Fruit fly (Drosophila melanogaster) whole organism, embryonic: ENCODE results near the gene CG9483.
A peak's percentile ranks its signal among the peaks of the same experiment; 100 is the strongest.

Source experiments
- Blimp-1 ChIP-seq: fragments of 200-800 bp; sonication (Bioruptor generic); optimal IDR thresholded peaks from 3 replicates; lab custom pipeline; 2018; ENCODE audit warnings: missing biosample characterization, missing genetic modification characterization, mild to moderate bottlenecking, moderate library complexity, missing genetic modification reagents
- CG10431 ChIP-seq: fragments of 200-800 bp; sonication (Bioruptor generic); optimal IDR thresholded peaks from 3 replicates; lab custom pipeline; 2018; ENCODE audit warnings: missing biosample characterization, mild to moderate bottlenecking, missing genetic modification characterization
- CG11085 ChIP-seq: fragments of 200-800 bp; sonication (Bioruptor generic); IDR thresholded peaks from 2 replicates; pipeline ENCODE4 v1.3.6; 2022; ENCODE audit warnings: missing biosample characterization, missing genetic modification characterization
- CG1647 ChIP-seq: fragments of 200-800 bp; sonication (Bioruptor generic); optimal IDR thresholded peaks from 3 replicates; lab custom pipeline; 2016; ENCODE audit warnings: missing biosample characterization, missing genetic modification characterization
- CG17359 ChIP-seq: fragments of 200-800 bp; sonication (Bioruptor generic); optimal IDR thresholded peaks from 3 replicates; lab custom pipeline; 2018; ENCODE audit warnings: missing biosample characterization, mild to moderate bottlenecking, missing genetic modification characterization, moderate library complexity
- CG18599 ChIP-seq: fragments of 200-800 bp; sonication (Bioruptor generic); optimal IDR thresholded peaks from 3 replicates; lab custom pipeline; 2017; ENCODE audit warnings: missing biosample characterization, missing genetic modification characterization, mild to moderate bottlenecking, moderate library complexity, missing genetic modification reagents
- CG30403 ChIP-seq: fragments of 200-800 bp; sonication (Bioruptor generic); optimal IDR thresholded peaks from 3 replicates; lab custom pipeline; 2016; ENCODE audit warnings: missing biosample characterization, missing genetic modification characterization
- CG31365 ChIP-seq: fragments of 200-800 bp; sonication (Bioruptor generic); optimal IDR thresholded peaks from 2 replicates; lab custom pipeline; 2018; ENCODE audit warnings: missing biosample characterization, mild to moderate bottlenecking, missing genetic modification characterization
- CG33557 ChIP-seq: fragments of 200-800 bp; sonication (Bioruptor generic); optimal IDR thresholded peaks from 2 replicates; lab custom pipeline; 2019; ENCODE audit warnings: missing biosample characterization, mild to moderate bottlenecking, missing genetic modification characterization, moderate library complexity
- CG3847 ChIP-seq: fragments of 200-800 bp; sonication (Bioruptor generic); IDR thresholded peaks from 2 replicates; pipeline ENCODE4 v1.3.6; 2022; ENCODE audit warnings: missing biosample characterization, missing genetic modification characterization
- CG3995 ChIP-seq: fragments of 200-800 bp; sonication (Bioruptor generic); optimal IDR thresholded peaks from 3 replicates; lab custom pipeline; 2016; ENCODE audit warnings: missing biosample characterization, missing genetic modification characterization
- CG42726 ChIP-seq: fragments of 200-800 bp; sonication (Bioruptor generic); IDR thresholded peaks from 2 replicates; pipeline ENCODE4 v1.3.6; 2022; ENCODE audit warnings: missing biosample characterization, missing genetic modification characterization; ENCODE audit not compliant: partially characterized antibody
- CG4424 ChIP-seq: fragments of 200-800 bp; sonication (Bioruptor generic); optimal IDR thresholded peaks from 3 replicates; lab custom pipeline; 2016; ENCODE audit warnings: missing biosample characterization, missing genetic modification characterization
- CG4617 ChIP-seq: fragments of 200-800 bp; sonication (Bioruptor generic); optimal IDR thresholded peaks from 3 replicates; lab custom pipeline; 2016; ENCODE audit warnings: missing biosample characterization, missing genetic modification characterization, borderline replicate concordance
- CG5245 ChIP-seq: fragments of 200-800 bp; sonication (Bioruptor generic); optimal IDR thresholded peaks from 3 replicates; lab custom pipeline; 2016; ENCODE audit warnings: missing biosample characterization, missing genetic modification characterization
- CG7372 ChIP-seq: fragments of 200-800 bp; sonication (Bioruptor generic); IDR thresholded peaks from 2 replicates; pipeline ENCODE4 v1.3.6; 2022; ENCODE audit warnings: missing biosample characterization, missing genetic modification characterization
- CG7786 ChIP-seq: fragments of 200-800 bp; sonication (Bioruptor generic); optimal IDR thresholded peaks from 2 replicates; lab custom pipeline; 2016; ENCODE audit warnings: missing biosample characterization, missing genetic modification characterization
- D ChIP-seq, 2 experiments: fragments of 200-800 bp in 1 of 2; fragments of >200 bp in 1 of 2; sonication (Bioruptor generic) in 1 of 2; optimal IDR thresholded peaks; 2 replicates in 1 of 2; 3 replicates in 1 of 2; lab custom pipeline; 2017; ENCODE audit warnings: mild to moderate bottlenecking in 1 of 2, missing biosample characterization in 1 of 2, missing genetic modification characterization in 1 of 2, missing genetic modification reagents in 1 of 2
- D19B ChIP-seq: fragments of 200-800 bp; sonication (Bioruptor generic); optimal IDR thresholded peaks from 2 replicates; lab custom pipeline; 2017; ENCODE audit warnings: missing biosample characterization, mild to moderate bottlenecking, missing genetic modification characterization
- Doc3 ChIP-seq: fragments of 200-800 bp; sonication (Bioruptor generic); IDR thresholded peaks from 3 replicates; pipeline ENCODE4 v1.3.6; 2022; ENCODE audit warnings: missing biosample characterization, missing genetic modification characterization; ENCODE audit not compliant: partially characterized antibody
- Fer1 ChIP-seq: fragments of 200-800 bp; sonication (Bioruptor generic); optimal IDR thresholded peaks from 2 replicates; lab custom pipeline; 2017; ENCODE audit warnings: missing biosample characterization, mild to moderate bottlenecking, missing genetic modification characterization
- Hr51 ChIP-seq, 2 experiments: fragments of 200-800 bp; sonication (Bioruptor generic); optimal IDR thresholded peaks; 2 replicates in 1 of 2; 3 replicates in 1 of 2; lab custom pipeline; 2016 to 2018; ENCODE audit warnings: missing biosample characterization in 2 of 2, missing genetic modification characterization in 2 of 2, mild to moderate bottlenecking in 1 of 2, moderate library complexity in 1 of 2
- Lhr ChIP-seq: fragments of 200-800 bp; sonication (Bioruptor generic); optimal IDR thresholded peaks from 3 replicates; lab custom pipeline; 2017; ENCODE audit warnings: mild to moderate bottlenecking, missing biosample characterization, missing genetic modification reagents, missing genetic modification characterization
- MESR4 ChIP-seq: fragments of 200-800 bp; sonication (Bioruptor generic); optimal IDR thresholded peaks from 2 replicates; lab custom pipeline; 2018; ENCODE audit warnings: missing biosample characterization, mild to moderate bottlenecking, missing genetic modification characterization, moderate library complexity
- Oaz ChIP-seq: fragments of 200-800 bp; sonication (Bioruptor generic); IDR thresholded peaks from 2 replicates; pipeline ENCODE4 v1.3.6; 2022; ENCODE audit warnings: missing biosample characterization, missing genetic modification characterization
- Optix ChIP-seq: fragments of 200-800 bp; sonication (Bioruptor generic); IDR thresholded peaks from 3 replicates; pipeline ENCODE4 v1.3.6; 2022; ENCODE audit warnings: missing biosample characterization, missing genetic modification characterization
- Poxn ChIP-seq: fragments of 200-800 bp; sonication (Bioruptor generic); IDR thresholded peaks from 2 replicates; pipeline ENCODE4 v1.3.6; 2022; ENCODE audit warnings: missing biosample characterization, missing genetic modification characterization
- Sox100B ChIP-seq: fragments of 200-800 bp; sonication (Bioruptor generic); optimal IDR thresholded peaks from 3 replicates; lab custom pipeline; 2018; ENCODE audit warnings: missing biosample characterization, mild to moderate bottlenecking, missing genetic modification characterization
- Trl ChIP-seq, 3 experiments: fragments of >200 bp in 2 of 3; fragments of 200-800 bp in 1 of 3; sonication (Bioruptor generic) in 1 of 3; optimal IDR thresholded peaks; 2 replicates in 1 of 3; 3 replicates in 2 of 3; lab custom pipeline; 2016 to 2017; ENCODE audit warnings: missing biosample characterization in 1 of 3, missing genetic modification characterization in 1 of 3
- ab ChIP-seq: fragments of 200-800 bp; sonication (Bioruptor generic); optimal IDR thresholded peaks from 2 replicates; lab custom pipeline; 2016; ENCODE audit warnings: missing biosample characterization, missing genetic modification characterization
- bowl ChIP-seq: fragments of 200-800 bp; sonication (Bioruptor generic); IDR thresholded peaks from 2 replicates; pipeline ENCODE4 v1.3.6; 2022; ENCODE audit warnings: missing biosample characterization, missing genetic modification characterization
- br ChIP-seq: fragments of >200 bp; optimal IDR thresholded peaks from 2 replicates; lab custom pipeline; 2017
- cas ChIP-seq: fragments of 200-800 bp; sonication (Bioruptor generic); IDR thresholded peaks from 2 replicates; pipeline ENCODE4 v1.3.6; 2022; ENCODE audit warnings: missing biosample characterization, missing genetic modification characterization
- chm ChIP-seq: fragments of 200-800 bp; sonication (Bioruptor generic); IDR thresholded peaks from 2 replicates; pipeline ENCODE4 v1.3.6; 2022; ENCODE audit warnings: missing biosample characterization, missing genetic modification characterization
- corto ChIP-seq: fragments of 200-800 bp; sonication (Bioruptor generic); optimal IDR thresholded peaks from 2 replicates; lab custom pipeline; 2016; ENCODE audit warnings: missing biosample characterization, mild to moderate bottlenecking, missing genetic modification characterization, moderate library complexity
- cwo ChIP-seq: fragments of 200-800 bp; sonication (Bioruptor generic); optimal IDR thresholded peaks from 3 replicates; lab custom pipeline; 2017; ENCODE audit warnings: missing biosample characterization, missing genetic modification characterization, mild to moderate bottlenecking, moderate library complexity, missing genetic modification reagents
- dati ChIP-seq: fragments of 200-800 bp; sonication (Bioruptor generic); IDR thresholded peaks from 2 replicates; pipeline ENCODE4 v1.3.6; 2022; ENCODE audit warnings: missing biosample characterization, missing genetic modification characterization
- gcm2 ChIP-seq: fragments of 200-800 bp; sonication (Bioruptor generic); optimal IDR thresholded peaks from 2 replicates; lab custom pipeline; 2016; ENCODE audit warnings: missing biosample characterization, missing genetic modification characterization
- gro ChIP-seq: fragments of 200-800 bp; sonication (Bioruptor generic); optimal IDR thresholded peaks from 2 replicates; lab custom pipeline; 2016; ENCODE audit warnings: missing biosample characterization, missing genetic modification characterization
- her ChIP-seq: fragments of 200-800 bp; sonication (Bioruptor generic); optimal IDR thresholded peaks from 2 replicates; lab custom pipeline; 2016; ENCODE audit warnings: missing biosample characterization, missing genetic modification characterization
- ind ChIP-seq: fragments of 200-800 bp; sonication (Bioruptor generic); optimal IDR thresholded peaks from 3 replicates; lab custom pipeline; 2016; ENCODE audit warnings: missing biosample characterization, missing genetic modification characterization
- insv ChIP-seq, 2 experiments: fragments of 200-800 bp; sonication (Bioruptor generic); optimal IDR thresholded peaks; 3 replicates each; lab custom pipeline; 2016 to 2018; ENCODE audit warnings: missing biosample characterization in 2 of 2, missing genetic modification characterization in 2 of 2
- kni ChIP-seq: fragments of 200-800 bp; sonication (Bioruptor generic); optimal IDR thresholded peaks from 3 replicates; lab custom pipeline; 2017; ENCODE audit warnings: mild to moderate bottlenecking, missing biosample characterization, missing genetic modification reagents, missing genetic modification characterization
- psq ChIP-seq: fragments of 200-800 bp; sonication (Bioruptor generic); optimal IDR thresholded peaks from 2 replicates; lab custom pipeline; 2017; ENCODE audit warnings: missing biosample characterization, missing genetic modification characterization
- seq ChIP-seq: fragments of 200-800 bp; sonication (Bioruptor generic); IDR thresholded peaks from 2 replicates; pipeline ENCODE4 v1.3.6; 2022; ENCODE audit warnings: missing biosample characterization, missing genetic modification characterization
- stwl ChIP-seq: fragments of 200-800 bp; sonication (Bioruptor generic); optimal IDR thresholded peaks from 3 replicates; lab custom pipeline; 2018; ENCODE audit warnings: missing biosample characterization, mild to moderate bottlenecking, missing genetic modification characterization, moderate library complexity
- tin ChIP-seq: fragments of 200-800 bp; sonication (Bioruptor generic); optimal IDR thresholded peaks from 3 replicates; lab custom pipeline; 2016; ENCODE audit warnings: missing biosample characterization, missing genetic modification characterization
- trem ChIP-seq: fragments of 200-800 bp; optimal IDR thresholded peaks from 3 replicates; lab custom pipeline; 2019; ENCODE audit warnings: missing biosample characterization, mild to moderate bottlenecking, missing genetic modification characterization, moderate library complexity
- tx ChIP-seq: fragments of 200-800 bp; sonication (Bioruptor generic); optimal IDR thresholded peaks from 2 replicates; lab custom pipeline; 2016; ENCODE audit warnings: missing biosample characterization, missing genetic modification characterization
- zf30C ChIP-seq: fragments of 200-800 bp; sonication (Bioruptor generic); optimal IDR thresholded peaks from 3 replicates; lab custom pipeline; 2018; ENCODE audit warnings: missing biosample characterization, mild to moderate bottlenecking, missing genetic modification characterization

CG9483 gene

dm6 chr2L:8852235-8852634 is 14.3 kb upstream of the CG9483 start (continued):
- TF ChIP-seq chm: peak; percentile 86
- TF ChIP-seq CG18599 (GFP tag; lab: Kevin White, UChicago): peak; percentile 79
- TF ChIP-seq CG1647 (GFP tag; lab: Kevin White, UChicago): no peak
- TF ChIP-seq ab: no peak
- peak; percentile 21 for TF ChIP-seq tin
- peak; percentile 39; the same call in 1 of the 2 replicates for TF ChIP-seq seq (GFP tag; lab: Robert Waterston, UW)
- no peak for TF ChIP-seq gcm2 (GFP tag; lab: Kevin White, UChicago)
- no peak for TF ChIP-seq Oaz
- no peak for TF ChIP-seq Trl (optimal IDR thresholded peaks at IDR 0.05; lab: Kevin White, UChicago)
- TF ChIP-seq Trl (GFP tag; optimal IDR thresholded peaks at IDR 0.05; lab: Kevin White, UChicago): peak; percentile 77
- peak; percentile 53 for TF ChIP-seq Blimp-1 (GFP tag; lab: Kevin White, UChicago)
- TF ChIP-seq CG10431 (GFP tag; lab: Kevin White, UChicago): peak; percentile 70
- TF ChIP-seq CG42726 (GFP tag; lab: Robert Waterston, UW): no peak
- TF ChIP-seq Optix (GFP tag; lab: Robert Waterston, UW): 0 out of 3 replicates have a peak, but pooled peaks have one; percentile 34
- peak; percentile 12 for TF ChIP-seq psq (GFP tag; lab: Kevin White, UChicago)
- no peak for TF ChIP-seq CG4617 (GFP tag; lab: Kevin White, UChicago)
- peak; percentile 59 for TF ChIP-seq Lhr (GFP tag; lab: Kevin White, UChicago)
- TF ChIP-seq CG5245: no peak
- peak; percentile 40 for TF ChIP-seq her (GFP tag; lab: Kevin White, UChicago)
- TF ChIP-seq Poxn: no peak
- TF ChIP-seq tx (GFP tag; lab: Kevin White, UChicago): no peak
- TF ChIP-seq CG31365 (tag; lab: Kevin White, UChicago): peak; percentile 18
- peak; percentile 11 for TF ChIP-seq cwo (GFP tag; lab: Kevin White, UChicago)
- TF ChIP-seq corto: no peak
- no peak for TF ChIP-seq MESR4 (GFP tag; lab: Kevin White, UChicago)
- peak; percentile 91 for TF ChIP-seq CG33557 (GFP tag; lab: Kevin White, UChicago)
- TF ChIP-seq CG7786 (GFP tag; lab: Kevin White, UChicago): peak; percentile 14
- no peak for TF ChIP-seq Doc3 (GFP tag; lab: Robert Waterston, UW)
- TF ChIP-seq trem (tag; lab: Kevin White, UChicago): peak; percentile 70
- TF ChIP-seq cas (GFP tag; lab: Robert Waterston, UW): no peak
- TF ChIP-seq CG4424 (GFP tag; lab: Kevin White, UChicago): peak; percentile 27
- no peak for TF ChIP-seq D (optimal IDR thresholded peaks at IDR 0.05; lab: Kevin White, UChicago)
- TF ChIP-seq D (GFP tag; optimal IDR thresholded peaks at IDR 0.05; lab: Kevin White, UChicago): peak; percentile 83
- TF ChIP-seq insv (GFP tag; optimal IDR thresholded peaks at IDR 0.05; lab: Kevin White, UChicago): peak in 1 of 2 experiments; percentile 39
- TF ChIP-seq bowl: no peak
- no peak for TF ChIP-seq CG30403 (GFP tag; lab: Kevin White, UChicago)
- no peak for TF ChIP-seq CG7372 (GFP tag; lab: Robert Waterston, UW)
- TF ChIP-seq br (lab: Kevin White, UChicago): no peak
- no peak for TF ChIP-seq ind
- peak; percentile 38 for TF ChIP-seq Fer1 (GFP tag; lab: Kevin White, UChicago)
- peak; percentile 53 for TF ChIP-seq CG17359
- no peak for TF ChIP-seq dati (GFP tag; lab: Robert Waterston, UW)
- TF ChIP-seq Sox100B (GFP tag; lab: Kevin White, UChicago): peak; percentile 66
- TF ChIP-seq stwl (tag; lab: Kevin White, UChicago): peak; percentile 35
- no peak for TF ChIP-seq CG3995 (GFP tag; lab: Kevin White, UChicago)
- peak; percentile 95 for TF ChIP-seq kni (GFP tag; lab: Kevin White, UChicago)
- no peak for TF ChIP-seq gro
- no peak for TF ChIP-seq D19B (GFP tag; lab: Kevin White, UChicago)
- peak in 1 of 2 experiments; percentile 1 for TF ChIP-seq Hr51 (GFP tag; optimal IDR thresholded peaks at IDR 0.05; lab: Kevin White, UChicago)
- TF ChIP-seq CG3847: no peak
- TF ChIP-seq zf30C: no peak
- no peak for TF ChIP-seq CG11085 (GFP tag; lab: Robert Waterston, UW)
